Worm (Caenorhabditis elegans) whole organism, L3 larva: ENCODE results near the gene F36H9.1.
"Not testable (repeated sequence)": the region's sequence is repeated elsewhere in the genome, so short reads cannot be mapped to it uniquely, and the experiment has no call there.

Source experiments
- lsy-12 ChIP-seq: sonication (generic microtip); optimal IDR thresholded peaks from 2 replicates; lab custom pipeline; 2016; ENCODE audit warnings: mild to moderate bottlenecking, missing genetic modification characterization, missing compliant biosample characterization
- mdl-1 ChIP-seq: fragments of 150-350 bp; optimal IDR thresholded peaks from 2 replicates; lab custom pipeline; 2014; ENCODE audit warnings: missing biosample characterization, missing genetic modification characterization
- nhr-76 ChIP-seq: fragments of 150-350 bp; sonication (generic microtip); optimal IDR thresholded peaks from 5 replicates; lab custom pipeline; 2014; ENCODE audit warnings: missing biosample characterization, missing genetic modification characterization
- unc-39 ChIP-seq: sonication (generic microtip); optimal IDR thresholded peaks from 4 replicates; lab custom pipeline; 2017; ENCODE audit warnings: missing biosample characterization, missing genetic modification characterization
- zag-1 ChIP-seq: fragments of 150-350 bp; optimal IDR thresholded peaks from 2 replicates; lab custom pipeline; 2014; ENCODE audit warnings: missing biosample characterization, missing genetic modification characterization

- not testable (repeated sequence) for TF ChIP-seq lsy-12 (tag; lab: Kevin White, UChicago); nhr-76 (tag; lab: Kevin White, UChicago); zag-1; mdl-1 (tag; lab: Kevin White, UChicago); unc-39 (tag; lab: Kevin White, UChicago)
Observed at ce11 chrV:1814784-1815183, 20.5 kb downstream of the F36H9.1 start, which contains the start of gene Y46H3A.5.
